Fruit fly (Drosophila melanogaster) whole organism, prepupa: ENCODE measurements around the gene CG1273.

Experiments
- Blimp-1 ChIP-seq: fragments of 200-800 bp; sonication (Bioruptor generic); optimal IDR thresholded peaks from 3 replicates; lab custom pipeline; 2017; ENCODE audit warnings: missing biosample characterization, missing genetic modification characterization, mild to moderate bottlenecking, moderate library complexity, missing genetic modification reagents
- CG10669 ChIP-seq: fragments of 200-800 bp; sonication (Bioruptor generic); optimal IDR thresholded peaks from 3 replicates; lab custom pipeline; 2018; ENCODE audit warnings: missing biosample characterization, mild to moderate bottlenecking, missing genetic modification characterization, moderate library complexity
- CG11294 ChIP-seq: fragments of 200-800 bp; sonication (Bioruptor generic); IDR thresholded peaks from 2 replicates; pipeline ENCODE4 v1.3.6; 2022; ENCODE audit warnings: missing biosample characterization, missing genetic modification characterization
- CG11902 ChIP-seq: fragments of 200-800 bp; sonication (Bioruptor generic); optimal IDR thresholded peaks from 3 replicates; lab custom pipeline; 2016; ENCODE audit warnings: missing biosample characterization, missing genetic modification characterization
- CG15336 ChIP-seq: fragments of 200-800 bp; sonication (Bioruptor generic); IDR thresholded peaks from 2 replicates; pipeline ENCODE4 v1.3.6; 2022; ENCODE audit warnings: missing biosample characterization, missing genetic modification characterization
- CG1621 ChIP-seq: fragments of 200-800 bp; sonication (Bioruptor generic); optimal IDR thresholded peaks from 3 replicates; lab custom pipeline; 2018; ENCODE audit warnings: missing biosample characterization, mild to moderate bottlenecking, missing genetic modification characterization
- CG16779 ChIP-seq: fragments of 200-800 bp; sonication (Bioruptor generic); optimal IDR thresholded peaks from 3 replicates; lab custom pipeline; 2017; ENCODE audit warnings: missing biosample characterization, mild to moderate bottlenecking, missing genetic modification characterization
- CG3032 ChIP-seq: fragments of 200-800 bp; optimal IDR thresholded peaks from 2 replicates; lab custom pipeline; 2019; ENCODE audit warnings: missing biosample characterization, mild to moderate bottlenecking, missing genetic modification characterization, moderate library complexity
- CG32006 ChIP-seq: fragments of 200-800 bp; sonication (Bioruptor generic); optimal IDR thresholded peaks from 3 replicates; lab custom pipeline; 2017; ENCODE audit warnings: missing biosample characterization, mild to moderate bottlenecking, missing genetic modification characterization
- CG34406 ChIP-seq: fragments of 200-800 bp; sonication (Bioruptor generic); optimal IDR thresholded peaks from 3 replicates; lab custom pipeline; 2016; ENCODE audit warnings: missing biosample characterization, missing genetic modification characterization
- CG3919 ChIP-seq: fragments of 200-800 bp; sonication (Bioruptor generic); optimal IDR thresholded peaks from 3 replicates; lab custom pipeline; 2016; ENCODE audit warnings: missing biosample characterization, missing genetic modification characterization
- CG4318 ChIP-seq: fragments of 200-800 bp; sonication (Bioruptor generic); optimal IDR thresholded peaks from 3 replicates; lab custom pipeline; 2017; ENCODE audit warnings: missing biosample characterization, mild to moderate bottlenecking, missing genetic modification characterization
- CG6276 ChIP-seq: fragments of 200-800 bp; sonication (Bioruptor generic); optimal IDR thresholded peaks from 2 replicates; lab custom pipeline; 2017; ENCODE audit warnings: missing biosample characterization, mild to moderate bottlenecking, missing genetic modification characterization
- CG6854 ChIP-seq: fragments of 200-800 bp; sonication (Bioruptor generic); optimal IDR thresholded peaks from 2 replicates; lab custom pipeline; 2017; ENCODE audit warnings: missing biosample characterization, mild to moderate bottlenecking, missing genetic modification characterization
- CG8119 ChIP-seq: fragments of 200-800 bp; sonication (Bioruptor generic); IDR thresholded peaks from 3 replicates; pipeline ENCODE4 v1.3.6; 2022; ENCODE audit warnings: missing biosample characterization, missing genetic modification characterization
- CG8319 ChIP-seq: fragments of 200-800 bp; sonication (Bioruptor generic); optimal IDR thresholded peaks from 3 replicates; lab custom pipeline; 2016; ENCODE audit warnings: missing biosample characterization, missing genetic modification characterization
- CG8632 ChIP-seq: fragments of 200-800 bp; sonication (Bioruptor generic); optimal IDR thresholded peaks from 3 replicates; lab custom pipeline; 2016; ENCODE audit warnings: missing biosample characterization, missing genetic modification characterization
- CG9139 ChIP-seq: fragments of 200-800 bp; sonication (Bioruptor generic); optimal IDR thresholded peaks from 3 replicates; lab custom pipeline; 2017; ENCODE audit warnings: missing biosample characterization, mild to moderate bottlenecking, missing genetic modification characterization
- Eip78C ChIP-seq: fragments of 200-800 bp; sonication (Bioruptor generic); peaks from one replicate; lab custom pipeline; 2016; ENCODE audit warnings: missing biosample characterization, missing genetic modification characterization
- Ets21C ChIP-seq: fragments of 200-800 bp; sonication (Bioruptor generic); optimal IDR thresholded peaks from 3 replicates; lab custom pipeline; 2016; ENCODE audit warnings: missing biosample characterization, missing genetic modification characterization
- Ets96B ChIP-seq: fragments of 200-800 bp; optimal IDR thresholded peaks from 2 replicates; lab custom pipeline; 2019; ENCODE audit warnings: missing biosample characterization, mild to moderate bottlenecking, missing genetic modification characterization, moderate library complexity
- Gug ChIP-seq: fragments of 200-800 bp; sonication (Bioruptor generic); IDR thresholded peaks from 2 replicates; pipeline ENCODE4 v1.3.6; 2022; ENCODE audit warnings: missing biosample characterization, missing genetic modification characterization
- Hr38 ChIP-seq: sonication (Bioruptor generic); optimal IDR thresholded peaks from 2 replicates; lab custom pipeline; 2016; ENCODE audit warnings: missing biosample characterization, missing genetic modification characterization
- Hr4 ChIP-seq: fragments of 200-800 bp; sonication (Bioruptor generic); optimal IDR thresholded peaks from 3 replicates; lab custom pipeline; 2016; ENCODE audit warnings: missing biosample characterization, missing genetic modification characterization
- Lpt ChIP-seq: fragments of 200-800 bp; sonication (Bioruptor generic); optimal IDR thresholded peaks from 3 replicates; lab custom pipeline; 2016; ENCODE audit warnings: missing biosample characterization, missing genetic modification characterization
- Met ChIP-seq: fragments of 200-800 bp; sonication (Bioruptor generic); optimal IDR thresholded peaks from 3 replicates; lab custom pipeline; 2016; ENCODE audit warnings: missing biosample characterization, missing genetic modification characterization
- OdsH ChIP-seq: fragments of 200-800 bp; sonication (Bioruptor generic); optimal IDR thresholded peaks from 3 replicates; lab custom pipeline; 2016; ENCODE audit warnings: missing biosample characterization, missing genetic modification characterization
- Smox ChIP-seq: fragments of 200-800 bp; sonication (Bioruptor generic); optimal IDR thresholded peaks from 3 replicates; lab custom pipeline; 2016; ENCODE audit warnings: missing biosample characterization, missing genetic modification characterization
- Sox102F ChIP-seq: fragments of 200-800 bp; sonication (Bioruptor generic); optimal IDR thresholded peaks from 2 replicates; lab custom pipeline; 2016; ENCODE audit warnings: missing biosample characterization, mild to moderate bottlenecking, missing genetic modification characterization
- Sox14 ChIP-seq: fragments of 200-800 bp; sonication (Bioruptor generic); optimal IDR thresholded peaks from 3 replicates; lab custom pipeline; 2016; ENCODE audit warnings: missing biosample characterization, missing genetic modification characterization
- Sox15 ChIP-seq: fragments of 200-800 bp; sonication (Bioruptor generic); optimal IDR thresholded peaks from 3 replicates; lab custom pipeline; 2016; ENCODE audit warnings: missing biosample characterization, missing genetic modification characterization
- achi ChIP-seq: fragments of 200-800 bp; sonication (Bioruptor generic); optimal IDR thresholded peaks from 3 replicates; lab custom pipeline; 2016; ENCODE audit warnings: missing biosample characterization, missing genetic modification characterization
- acj6 ChIP-seq: fragments of 200-800 bp; sonication (Bioruptor generic); optimal IDR thresholded peaks from 3 replicates; lab custom pipeline; 2016; ENCODE audit warnings: missing biosample characterization, missing genetic modification characterization
- dac ChIP-seq: fragments of 200-800 bp; sonication (Bioruptor generic); optimal IDR thresholded peaks from 2 replicates; lab custom pipeline; 2017; ENCODE audit warnings: missing biosample characterization, mild to moderate bottlenecking, missing genetic modification characterization
- dsx ChIP-seq: fragments of 200-800 bp; optimal IDR thresholded peaks from 3 replicates; lab custom pipeline; 2019; ENCODE audit warnings: missing biosample characterization, mild to moderate bottlenecking, missing genetic modification characterization, moderate library complexity; ENCODE audit not compliant: poor library complexity, severe bottlenecking
- esn ChIP-seq: fragments of 200-800 bp; sonication (Bioruptor generic); optimal IDR thresholded peaks from 2 replicates; lab custom pipeline; 2016; ENCODE audit warnings: missing biosample characterization, mild to moderate bottlenecking, missing genetic modification characterization, moderate library complexity
- fd59A ChIP-seq: fragments of 200-800 bp; sonication (Bioruptor generic); optimal IDR thresholded peaks from 2 replicates; lab custom pipeline; 2017; ENCODE audit warnings: missing biosample characterization, mild to moderate bottlenecking, missing genetic modification characterization, missing genetic modification reagents
- fkh ChIP-seq: fragments of 200-800 bp; sonication (Bioruptor generic); optimal IDR thresholded peaks from 3 replicates; lab custom pipeline; 2017; ENCODE audit warnings: missing biosample characterization, mild to moderate bottlenecking, missing genetic modification characterization, moderate library complexity
- lz ChIP-seq: fragments of 200-800 bp; sonication (Bioruptor generic); optimal IDR thresholded peaks from 3 replicates; lab custom pipeline; 2016; ENCODE audit warnings: missing biosample characterization, missing genetic modification characterization
- net ChIP-seq: fragments of 200-800 bp; sonication (Bioruptor generic); optimal IDR thresholded peaks from 3 replicates; lab custom pipeline; 2016; ENCODE audit warnings: missing biosample characterization, missing genetic modification characterization
- pdm3 ChIP-seq: fragments of 200-800 bp; sonication (Bioruptor generic); optimal IDR thresholded peaks from 3 replicates; lab custom pipeline; 2016; ENCODE audit warnings: missing biosample characterization, missing genetic modification characterization
- salr ChIP-seq, 2 experiments: fragments of 200-800 bp; sonication (Bioruptor generic); optimal IDR thresholded peaks; 3 replicates each; lab custom pipeline; 2016 to 2018; ENCODE audit warnings: missing biosample characterization in 2 of 2, missing genetic modification characterization in 2 of 2, mild to moderate bottlenecking in 1 of 2
- spab ChIP-seq: fragments of 200-800 bp; sonication (Bioruptor generic); optimal IDR thresholded peaks from 2 replicates; lab custom pipeline; 2017; ENCODE audit warnings: missing biosample characterization, mild to moderate bottlenecking, missing genetic modification characterization, missing genetic modification reagents
- ss ChIP-seq, 2 experiments: fragments of 200-800 bp; sonication (Bioruptor generic); optimal IDR thresholded peaks; 2 replicates in 1 of 2; 3 replicates in 1 of 2; lab custom pipeline; 2017 to 2018; ENCODE audit warnings: mild to moderate bottlenecking in 2 of 2, missing biosample characterization in 2 of 2, missing genetic modification characterization in 2 of 2, moderate library complexity in 1 of 2
- topi ChIP-seq: fragments of 200-800 bp; sonication (Bioruptor generic); optimal IDR thresholded peaks from 3 replicates; lab custom pipeline; 2016; ENCODE audit warnings: missing biosample characterization, missing genetic modification characterization

Gene CG1273

dm6 chr3L:4296760-4297159, 33.2 kb downstream of the CG1273 start:
- no peak for TF ChIP-seq dac
- peak; percentile 37 for TF ChIP-seq Blimp-1

dm6 chr3L:4302088-4302487, 38.6 kb downstream of the CG1273 start:
- TF ChIP-seq CG8319 (GFP tag; lab: Kevin White, UChicago) (no peak), OdsH (GFP tag; lab: Kevin White, UChicago) (no peak), fkh (no peak), ss (GFP tag; optimal IDR thresholded peaks at IDR 0.05; lab: Kevin White, UChicago) (no peak), pdm3 (GFP tag; lab: Kevin White, UChicago) (no peak), Met (GFP tag; lab: Kevin White, UChicago) (no peak), Eip78C (GFP tag; lab: Kevin White, UChicago) (peak; percentile 76), Hr4 (peak; percentile 46), CG10669 (GFP tag; lab: Kevin White, UChicago) (no peak), achi (GFP tag; lab: Kevin White, UChicago) (no peak), CG15336 (0 out of 2 replicates have a peak, but pooled peaks have one; percentile 34), dsx (GFP tag; lab: Kevin White, UChicago) (no peak), CG32006 (GFP tag; lab: Kevin White, UChicago) (peak; percentile 65), lz (GFP tag; lab: Kevin White, UChicago) (no peak), Smox (GFP tag; lab: Kevin White, UChicago) (no peak), CG8119 (peak; percentile 44; the same call in 2 of the 3 replicates), dac (no peak), CG3919 (GFP tag; lab: Kevin White, UChicago) (no peak), CG1621 (no peak), CG4318 (GFP tag; lab: Kevin White, UChicago) (peak; percentile 51), Ets21C (no peak), CG6276 (GFP tag; lab: Kevin White, UChicago) (peak; percentile 25)

dm6 chr3L:4304244-4304959, 40.9 kb downstream of the CG1273 start:
- TF ChIP-seq CG6854 (GFP tag; lab: Kevin White, UChicago) (peak; percentile 92), Sox15 (peak; percentile 47), spab (GFP tag; lab: Kevin White, UChicago) (peak; percentile 69), OdsH (GFP tag; lab: Kevin White, UChicago) (peak; percentile 88), CG1621 (peak; percentile 63), Met (GFP tag; lab: Kevin White, UChicago) (peak; percentile 91), pdm3 (GFP tag; lab: Kevin White, UChicago) (peak; percentile 90), Sox102F (GFP tag; lab: Kevin White, UChicago) (peak; percentile 81), CG3032 (peak; percentile 64), fkh (no peak), dac (peak; percentile 81), Hr38 (GFP tag; lab: Kevin White, UChicago) (peak; percentile 48), CG9139 (peak; percentile 39), CG16779 (tag; lab: Kevin White, UChicago) (peak; percentile 73), Eip78C (GFP tag; lab: Kevin White, UChicago) (peak; percentile 97), CG11902 (GFP tag; lab: Kevin White, UChicago) (peak; percentile 75), CG34406 (peak; percentile 83), CG8632 (GFP tag; lab: Kevin White, UChicago) (peak; percentile 84), lz (GFP tag; lab: Kevin White, UChicago) (peak; percentile 88), CG11294 (GFP tag; lab: Robert Waterston, UW) (peak; percentile 82), CG8319 (GFP tag; lab: Kevin White, UChicago) (peak; percentile 70), Lpt (peak; percentile 92), salr (GFP tag; optimal IDR thresholded peaks at IDR 0.05; lab: Kevin White, UChicago) (peak; percentile 21 to 81), topi (GFP tag; lab: Kevin White, UChicago) (peak; percentile 87), Hr4 (peak; percentile 92), fd59A (peak; percentile 59), CG6276 (GFP tag; lab: Kevin White, UChicago) (peak; percentile 92), CG3919 (GFP tag; lab: Kevin White, UChicago) (peak; percentile 92), Sox14 (GFP tag; lab: Kevin White, UChicago) (peak; percentile 89), net (GFP tag; lab: Kevin White, UChicago) (peak; percentile 91), Gug (GFP tag; lab: Robert Waterston, UW) (peak; percentile 84), acj6 (GFP tag; lab: Kevin White, UChicago) (peak; percentile 85), Ets96B (tag; lab: Kevin White, UChicago) (peak; percentile 74), Blimp-1 (peak; percentile 100), esn (GFP tag; lab: Kevin White, UChicago) (peak; percentile 90)
